Fruit fly (Drosophila melanogaster): ENCODE measurements around the gene Gapvd1.

Gene Gapvd1

dm6 chrX:11350505-11351327, 25.5 kb downstream of the Gapvd1 start, which contains the start of gene CG1737 (continued):
- TF ChIP-seq CG7963 (GFP tag; IDR thresholded peaks at IDR 0.05; ENCODE audit: partially characterized antibody) (no peak), CG14860 (GFP tag; IDR thresholded peaks at IDR 0.05; ENCODE audit: partially characterized antibody) (no peak), br (optimal IDR thresholded peaks at IDR 0.05) (no peak), HHEX (GFP tag; optimal IDR thresholded peaks at IDR 0.05) (no peak), Hsf (GFP tag; optimal IDR thresholded peaks at IDR 0.05) (no peak), Dek (tag; optimal IDR thresholded peaks at IDR 0.05) (no peak), ttk (GFP tag; IDR thresholded peaks at IDR 0.05) (no peak), CG18599 (GFP tag; optimal IDR thresholded peaks at IDR 0.05) (peak; percentile 55), BEAF-32 (GFP tag; optimal IDR thresholded peaks at IDR 0.05) (peak; percentile 46), Fer2 (tag; optimal IDR thresholded peaks at IDR 0.05) (no peak), CG9609 (GFP tag; optimal IDR thresholded peaks at IDR 0.05) (no peak), chif (GFP tag; optimal IDR thresholded peaks at IDR 0.05) (peak in 1 of 2 experiments; percentile 9), CG30020 (tag; optimal IDR thresholded peaks at IDR 0.05) (no peak), az2 (GFP tag; optimal IDR thresholded peaks at IDR 0.05) (no peak), Fer1 (GFP tag; optimal IDR thresholded peaks at IDR 0.05) (peak; percentile 19), exex (tag; optimal IDR thresholded peaks at IDR 0.05) (no peak), CG4360 (GFP tag; IDR thresholded peaks at IDR 0.05) (no peak), CG18011 (GFP tag; optimal IDR thresholded peaks at IDR 0.05) (no peak), slou (GFP tag; optimal IDR thresholded peaks at IDR 0.05) (no peak), CG1792 (GFP tag; optimal IDR thresholded peaks at IDR 0.05) (no peak), Oaz (GFP tag; IDR thresholded peaks at IDR 0.05) (no peak), Dref (GFP tag; IDR thresholded peaks at IDR 0.05) (peak; percentile 32), CG7556 (GFP tag; optimal IDR thresholded peaks at IDR 0.05) (no peak), CG3281 (GFP tag; optimal IDR thresholded peaks at IDR 0.05) (peak; percentile 17), gem (tag; optimal IDR thresholded peaks at IDR 0.05) (no peak), Sox102F (GFP tag; optimal IDR thresholded peaks at IDR 0.05) (no peak), Meics (GFP tag; optimal IDR thresholded peaks at IDR 0.05) (peak; percentile 14), disco-r (GFP tag; optimal IDR thresholded peaks at IDR 0.05) (no peak), NC2α (GFP tag; optimal IDR thresholded peaks at IDR 0.05) (no peak), CG2202 (tag; optimal IDR thresholded peaks at IDR 0.05) (no peak), CG14965 (GFP tag; optimal IDR thresholded peaks at IDR 0.05; ENCODE audit: borderline replicate concordance) (no peak), Doc2 (GFP tag; IDR thresholded peaks at IDR 0.05) (no peak), CG11456 (GFP tag; IDR thresholded peaks at IDR 0.05) (peak; percentile 39; the same call in 1 of the 3 replicates), CG13296 (GFP tag; optimal IDR thresholded peaks at IDR 0.05) (no peak), Trl (optimal IDR thresholded peaks at IDR 0.05) (peak; percentile 28 to 72), Trl (GFP tag; optimal IDR thresholded peaks at IDR 0.05) (no peak), sob (GFP tag; IDR thresholded peaks at IDR 0.05) (peak; percentile 41), Gug (GFP tag; IDR thresholded peaks at IDR 0.05) (no peak), salm (tag; optimal IDR thresholded peaks at IDR 0.05) (no peak), fu2 (GFP tag; optimal IDR thresholded peaks at IDR 0.05) (no peak), ssp (GFP tag; IDR thresholded peaks at IDR 0.05) (peak; percentile 27; the same call in 1 of the 2 replicates), Sin3A (optimal IDR thresholded peaks at IDR 0.05) (peak; percentile 48), Scr (GFP tag; IDR thresholded peaks at IDR 0.05; ENCODE audit: partially characterized antibody) (peak; percentile 33; the same call in 1 of the 2 replicates), cg (GFP tag; optimal IDR thresholded peaks at IDR 0.05) (peak; percentile 69), pzg (GFP tag; optimal IDR thresholded peaks at IDR 0.05) (peak; percentile 50), Nf-YA (GFP tag; IDR thresholded peaks at IDR 0.05) (no peak), stc (GFP tag; IDR thresholded peaks at IDR 0.05) (no peak), croc (GFP tag; conservative IDR thresholded peaks at IDR 0.05) (no peak), CG9876 (GFP tag; optimal IDR thresholded peaks at IDR 0.05) (no peak), Drgx (GFP tag; IDR thresholded peaks at IDR 0.05) (0 out of 2 replicates have a peak, but pooled peaks have one; percentile 6)

Measured in whole organism, embryonic.